Fruit fly (Drosophila melanogaster): ENCODE results near the gene ncd.

The ncd gene

DNA sequence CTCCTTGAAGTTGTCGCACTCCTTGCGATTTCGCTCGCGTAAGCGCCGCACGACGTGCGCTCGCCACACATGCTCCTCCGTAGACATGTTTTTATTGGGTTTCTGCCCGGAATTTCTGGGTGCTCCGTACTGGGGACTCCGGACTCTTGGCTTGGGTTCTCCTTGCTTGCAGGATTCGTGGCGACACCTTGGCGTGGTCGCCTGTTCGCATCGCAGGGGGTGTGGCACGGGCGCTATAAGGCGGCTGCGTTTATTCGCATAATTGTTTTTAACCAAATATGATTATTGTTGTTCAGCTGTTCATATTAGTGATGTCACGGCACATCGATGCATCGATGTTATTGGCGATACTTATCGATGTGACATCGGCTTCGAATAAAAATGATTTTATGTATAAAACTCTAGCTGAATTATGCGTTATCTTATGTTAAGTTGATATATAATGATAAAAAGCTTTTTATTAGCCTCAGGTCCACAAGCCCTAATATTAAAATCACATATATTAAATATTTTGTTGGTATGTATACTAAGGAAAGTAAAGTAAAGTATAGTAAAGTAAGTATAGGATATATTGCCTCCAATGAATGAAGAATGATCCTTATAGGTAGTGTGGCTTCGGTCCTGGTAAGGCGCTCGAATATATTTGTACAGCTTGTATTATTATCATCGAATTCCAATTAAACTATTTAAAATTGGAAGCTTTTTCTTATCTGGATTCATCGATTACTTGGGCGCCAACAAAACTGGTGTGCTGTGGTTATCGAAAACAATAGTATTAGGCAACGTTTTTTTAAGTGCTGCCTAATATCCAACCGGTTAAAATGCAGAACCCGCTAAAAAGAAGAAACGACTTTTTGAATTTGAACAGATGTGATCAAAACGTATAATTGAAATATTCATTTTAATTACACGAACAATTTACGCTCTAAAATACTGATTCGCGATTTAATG, 28.1 kb upstream of the ncd start, which contains the start of gene Atg16 (continued):
- no peak for TF ChIP-seq Optix (GFP tag; IDR thresholded peaks at IDR 0.05)
- TF ChIP-seq repo (GFP tag; optimal IDR thresholded peaks at IDR 0.05) = no peak
- no peak for TF ChIP-seq PHDP (tag; optimal IDR thresholded peaks at IDR 0.05)
- TF ChIP-seq Doc3 (GFP tag; IDR thresholded peaks at IDR 0.05; ENCODE audit: partially characterized antibody) = peak; percentile 92
- peak; percentile 95 for TF ChIP-seq bbx (GFP tag; IDR thresholded peaks at IDR 0.05; ENCODE audit: partially characterized antibody)
- TF ChIP-seq sna (GFP tag; IDR thresholded peaks at IDR 0.05; ENCODE audit: partially characterized antibody) = peak; percentile 84
- no peak for TF ChIP-seq B-H2 (GFP tag; optimal IDR thresholded peaks at IDR 0.05)
- TF ChIP-seq CG14860 (GFP tag; IDR thresholded peaks at IDR 0.05; ENCODE audit: partially characterized antibody) = peak; percentile 92
- no peak for TF ChIP-seq mam (GFP tag; optimal IDR thresholded peaks at IDR 0.05)
- peak; percentile 93 for TF ChIP-seq knrl (GFP tag; IDR thresholded peaks at IDR 0.05; ENCODE audit: partially characterized antibody)
- peak; percentile 82 for TF ChIP-seq Dref (GFP tag; IDR thresholded peaks at IDR 0.05)
- TF ChIP-seq klu (GFP tag; IDR thresholded peaks at IDR 0.05) = no peak
- peak; percentile 87 for TF ChIP-seq nerfin-2 (GFP tag; IDR thresholded peaks at IDR 0.05; ENCODE audit: partially characterized antibody)
- no peak for TF ChIP-seq esg (GFP tag; conservative IDR thresholded peaks at IDR 0.05)
- no peak for TF ChIP-seq CG6765 (GFP tag; optimal IDR thresholded peaks at IDR 0.05)
- no peak for TF ChIP-seq CG12104 (GFP tag; optimal IDR thresholded peaks at IDR 0.05)
- TF ChIP-seq Bgb (GFP tag; IDR thresholded peaks at IDR 0.05; ENCODE audit: partially characterized antibody) = peak; percentile 92
- TF ChIP-seq vvl (GFP tag; IDR thresholded peaks at IDR 0.05) = no peak
- TF ChIP-seq Elba2 (GFP tag; optimal IDR thresholded peaks at IDR 0.05) = no peak
- TF ChIP-seq chn (GFP tag; optimal IDR thresholded peaks at IDR 0.05) = no peak
- peak; percentile 90 for TF ChIP-seq Dp (GFP tag; optimal IDR thresholded peaks at IDR 0.05)
- TF ChIP-seq toy (GFP tag; IDR thresholded peaks at IDR 0.05) = no peak
- TF ChIP-seq crc (GFP tag; optimal IDR thresholded peaks at IDR 0.05) = no peak
- TF ChIP-seq seq (GFP tag; IDR thresholded peaks at IDR 0.05) = no peak
- TF ChIP-seq Hmx (GFP tag; optimal IDR thresholded peaks at IDR 0.05) = no peak
- no peak for TF ChIP-seq Poxn (GFP tag; IDR thresholded peaks at IDR 0.05)
- no peak for TF ChIP-seq HLHmδ (GFP tag; optimal IDR thresholded peaks at IDR 0.05)
- TF ChIP-seq Hey (tag; optimal IDR thresholded peaks at IDR 0.05) = no peak
- TF ChIP-seq Opbp (GFP tag; IDR thresholded peaks at IDR 0.05; ENCODE audit: partially characterized antibody) = peak; percentile 95
- no peak for TF ChIP-seq CG6683 (GFP tag; optimal IDR thresholded peaks at IDR 0.05)
- TF ChIP-seq ci (GFP tag; IDR thresholded peaks at IDR 0.05) = 0 out of 3 replicates have a peak, but pooled peaks have one; percentile 18
- no peak for TF ChIP-seq Lpt (GFP tag; optimal IDR thresholded peaks at IDR 0.05)
- TF ChIP-seq chinmo (GFP tag; IDR thresholded peaks at IDR 0.05; ENCODE audit: partially characterized antibody) = peak; percentile 97
- no peak for TF ChIP-seq CG7357 (GFP tag; IDR thresholded peaks at IDR 0.05)
- TF ChIP-seq shn (GFP tag; optimal IDR thresholded peaks at IDR 0.05) = no peak
- peak; percentile 94 for TF ChIP-seq vnd (GFP tag; IDR thresholded peaks at IDR 0.05; ENCODE audit: partially characterized antibody)
- no peak for TF ChIP-seq CG15514 (GFP tag; optimal IDR thresholded peaks at IDR 0.05)
- TF ChIP-seq unc-4 (GFP tag; IDR thresholded peaks at IDR 0.05; ENCODE audit: partially characterized antibody) = peak; percentile 85
- peak; percentile 39; the same call in 1 of the 2 replicates for TF ChIP-seq Rfx (GFP tag; IDR thresholded peaks at IDR 0.05)
- TF ChIP-seq CG42726 (GFP tag; IDR thresholded peaks at IDR 0.05; ENCODE audit: partially characterized antibody) = peak; percentile 86
- peak; percentile 91 for TF ChIP-seq CG7963 (GFP tag; IDR thresholded peaks at IDR 0.05; ENCODE audit: partially characterized antibody)
- TF ChIP-seq Deaf1 (tag; optimal IDR thresholded peaks at IDR 0.05) = no peak
- no peak for TF ChIP-seq org-1 (GFP tag; optimal IDR thresholded peaks at IDR 0.05)
- peak; percentile 84 for TF ChIP-seq Med (GFP tag)

Data from whole organism, embryonic.